Fruit fly (Drosophila melanogaster) whole organism, embryonic: ENCODE results near the gene CG5376.
A peak's percentile ranks its signal among the peaks of the same experiment; 100 is the strongest.

Experiments used
- Asciz ChIP-seq: fragments of 200-800 bp; sonication (Bioruptor generic); optimal IDR thresholded peaks from 2 replicates; lab custom pipeline; 2017; ENCODE audit warnings: missing biosample characterization, mild to moderate bottlenecking, missing genetic modification characterization, missing genetic modification reagents
- Atf6 ChIP-seq: fragments of 200-800 bp; sonication (Bioruptor generic); IDR thresholded peaks from 2 replicates; pipeline ENCODE4 v1.3.6; 2022; ENCODE audit warnings: missing biosample characterization, missing genetic modification characterization
- BEAF-32 ChIP-seq: fragments of 200-800 bp; sonication (Bioruptor generic); optimal IDR thresholded peaks from 3 replicates; lab custom pipeline; 2017; ENCODE audit warnings: missing biosample characterization, missing genetic modification characterization, mild to moderate bottlenecking, moderate library complexity, missing genetic modification reagents
- CG10543 ChIP-seq: fragments of 200-800 bp; sonication (Bioruptor generic); optimal IDR thresholded peaks from 3 replicates; lab custom pipeline; 2017; ENCODE audit warnings: missing biosample characterization, mild to moderate bottlenecking, missing genetic modification characterization, moderate library complexity
- CG1529 ChIP-seq: fragments of 200-800 bp; sonication (Bioruptor generic); optimal IDR thresholded peaks from 3 replicates; lab custom pipeline; 2018; ENCODE audit warnings: missing biosample characterization, missing genetic modification characterization
- CG1647 ChIP-seq: fragments of 200-800 bp; sonication (Bioruptor generic); optimal IDR thresholded peaks from 3 replicates; lab custom pipeline; 2016; ENCODE audit warnings: missing biosample characterization, missing genetic modification characterization
- CG16815 ChIP-seq: fragments of 200-800 bp; sonication (Bioruptor generic); optimal IDR thresholded peaks from 3 replicates; lab custom pipeline; 2017; ENCODE audit warnings: missing biosample characterization, mild to moderate bottlenecking, missing genetic modification characterization
- CG16863 ChIP-seq: fragments of 200-800 bp; sonication (Bioruptor generic); optimal IDR thresholded peaks from 3 replicates; lab custom pipeline; 2016; ENCODE audit warnings: missing biosample characterization, missing genetic modification characterization
- CG17568 ChIP-seq: fragments of 200-800 bp; sonication (Bioruptor generic); optimal IDR thresholded peaks from 2 replicates; lab custom pipeline; 2018; ENCODE audit warnings: missing biosample characterization, mild to moderate bottlenecking, missing genetic modification characterization, moderate library complexity
- CG18599 ChIP-seq: fragments of 200-800 bp; sonication (Bioruptor generic); optimal IDR thresholded peaks from 3 replicates; lab custom pipeline; 2017; ENCODE audit warnings: missing biosample characterization, missing genetic modification characterization, mild to moderate bottlenecking, moderate library complexity, missing genetic modification reagents
- CG2120 ChIP-seq: fragments of 200-800 bp; sonication (Bioruptor generic); optimal IDR thresholded peaks from 3 replicates; lab custom pipeline; 2016; ENCODE audit warnings: missing biosample characterization, missing genetic modification characterization
- CG33213 ChIP-seq: fragments of 200-800 bp; sonication (Bioruptor generic); optimal IDR thresholded peaks from 3 replicates; lab custom pipeline; 2016; ENCODE audit warnings: missing biosample characterization, missing genetic modification characterization
- CG4282 ChIP-seq: fragments of 200-800 bp; sonication (Bioruptor generic); optimal IDR thresholded peaks from 2 replicates; lab custom pipeline; 2016; ENCODE audit warnings: missing biosample characterization, missing genetic modification characterization
- CG4820 ChIP-seq: fragments of 200-800 bp; sonication (Bioruptor generic); optimal IDR thresholded peaks from 3 replicates; lab custom pipeline; 2016; ENCODE audit warnings: missing biosample characterization, missing genetic modification characterization
- CG6272 ChIP-seq: fragments of 200-800 bp; sonication (Bioruptor generic); IDR thresholded peaks from 2 replicates; pipeline ENCODE4 v1.3.6; 2022; ENCODE audit warnings: missing biosample characterization, missing genetic modification characterization
- CG7556 ChIP-seq: fragments of 200-800 bp; sonication (Bioruptor generic); optimal IDR thresholded peaks from 2 replicates; lab custom pipeline; 2017; ENCODE audit warnings: missing biosample characterization, mild to moderate bottlenecking, missing genetic modification characterization
- CG9876 ChIP-seq: fragments of 200-800 bp; sonication (Bioruptor generic); optimal IDR thresholded peaks from 2 replicates; lab custom pipeline; 2016; ENCODE audit warnings: missing biosample characterization, missing genetic modification characterization
- D19A ChIP-seq: fragments of 200-800 bp; optimal IDR thresholded peaks from 3 replicates; lab custom pipeline; 2019; ENCODE audit warnings: missing biosample characterization, mild to moderate bottlenecking, missing genetic modification characterization, moderate library complexity
- Dp ChIP-seq: fragments of 200-800 bp; sonication (Bioruptor generic); optimal IDR thresholded peaks from 2 replicates; lab custom pipeline; 2018; ENCODE audit warnings: missing biosample characterization, mild to moderate bottlenecking, missing genetic modification characterization, moderate library complexity
- E2f1 ChIP-seq: fragments of 200-800 bp; sonication (Bioruptor generic); IDR thresholded peaks from 2 replicates; pipeline ENCODE4 v1.3.6; 2022; ENCODE audit warnings: missing biosample characterization, missing genetic modification characterization
- E2f2 ChIP-seq: fragments of 200-800 bp; sonication (Bioruptor generic); IDR thresholded peaks from 2 replicates; pipeline ENCODE4 v1.3.6; 2022; ENCODE audit warnings: missing biosample characterization, missing genetic modification characterization
- Jarid2 ChIP-seq: fragments of 200-800 bp; sonication (Bioruptor generic); optimal IDR thresholded peaks from 3 replicates; lab custom pipeline; 2017; ENCODE audit warnings: mild to moderate bottlenecking, missing biosample characterization, missing genetic modification reagents, missing genetic modification characterization
- Lim3 ChIP-seq: fragments of 200-800 bp; sonication (Bioruptor generic); IDR thresholded peaks from 2 replicates; pipeline ENCODE4 v1.3.6; 2022; ENCODE audit warnings: missing biosample characterization, missing genetic modification characterization
- Myb ChIP-seq: fragments of 200-800 bp; sonication (Bioruptor generic); optimal IDR thresholded peaks from 2 replicates; lab custom pipeline; 2016; ENCODE audit warnings: missing biosample characterization, missing genetic modification characterization
- Nf-YA ChIP-seq: fragments of 200-800 bp; sonication (Bioruptor generic); IDR thresholded peaks from 2 replicates; pipeline ENCODE4 v1.3.6; 2022; ENCODE audit warnings: missing biosample characterization, missing genetic modification characterization
- Pdp1 ChIP-seq, 2 experiments: fragments of 200-800 bp; sonication (Bioruptor generic); optimal IDR thresholded peaks; 3 replicates each; lab custom pipeline; 2016; ENCODE audit warnings: missing biosample characterization in 2 of 2, missing genetic modification characterization in 2 of 2, mild to moderate bottlenecking in 1 of 2, moderate library complexity in 1 of 2
- Ptx1 ChIP-seq: fragments of 200-800 bp; sonication (Bioruptor generic); IDR thresholded peaks from 2 replicates; pipeline ENCODE4 v1.3.6; 2022; ENCODE audit warnings: missing biosample characterization, missing genetic modification characterization
- ab ChIP-seq: fragments of 200-800 bp; sonication (Bioruptor generic); optimal IDR thresholded peaks from 2 replicates; lab custom pipeline; 2016; ENCODE audit warnings: missing biosample characterization, missing genetic modification characterization
- ci ChIP-seq: fragments of 200-800 bp; sonication (Bioruptor generic); IDR thresholded peaks from 3 replicates; pipeline ENCODE4 v1.3.6; 2022; ENCODE audit warnings: missing biosample characterization, missing genetic modification characterization
- dati ChIP-seq: fragments of 200-800 bp; sonication (Bioruptor generic); IDR thresholded peaks from 2 replicates; pipeline ENCODE4 v1.3.6; 2022; ENCODE audit warnings: missing biosample characterization, missing genetic modification characterization
- dysf ChIP-seq: fragments of 200-800 bp; sonication (Bioruptor generic); IDR thresholded peaks from 3 replicates; pipeline ENCODE4 v1.3.6; 2022; ENCODE audit warnings: missing biosample characterization, missing genetic modification characterization
- ewg ChIP-seq: fragments of 200-800 bp; sonication (Bioruptor generic); optimal IDR thresholded peaks from 3 replicates; lab custom pipeline; 2017; ENCODE audit warnings: mild to moderate bottlenecking, missing biosample characterization, missing genetic modification reagents, missing genetic modification characterization
- fd3F ChIP-seq: fragments of 200-800 bp; sonication (Bioruptor generic); optimal IDR thresholded peaks from 2 replicates; lab custom pipeline; 2018; ENCODE audit warnings: missing biosample characterization, mild to moderate bottlenecking, missing genetic modification characterization, moderate library complexity
- hkb ChIP-seq, 2 experiments: fragments of 200-800 bp in 1 of 2; fragments of >200 bp in 1 of 2; sonication (Bioruptor generic) in 1 of 2; IDR thresholded peaks in 1 of 2; optimal IDR thresholded peaks in 1 of 2; 2 replicates each; pipeline versions ENCODE4 v1.3.6 to Lab custom; 2017 to 2022; ENCODE audit warnings: missing biosample characterization in 1 of 2, missing genetic modification characterization in 1 of 2
- kni ChIP-seq: fragments of 200-800 bp; sonication (Bioruptor generic); optimal IDR thresholded peaks from 3 replicates; lab custom pipeline; 2017; ENCODE audit warnings: mild to moderate bottlenecking, missing biosample characterization, missing genetic modification reagents, missing genetic modification characterization
- pb ChIP-seq: fragments of 200-800 bp; sonication (Bioruptor generic); optimal IDR thresholded peaks from 3 replicates; lab custom pipeline; 2016; ENCODE audit warnings: missing biosample characterization, missing genetic modification characterization
- pfk ChIP-seq: fragments of 200-800 bp; sonication (Bioruptor generic); optimal IDR thresholded peaks from 2 replicates; lab custom pipeline; 2018; ENCODE audit warnings: missing biosample characterization, mild to moderate bottlenecking, missing genetic modification characterization, moderate library complexity
- pho ChIP-seq: fragments of 200-800 bp; sonication (Bioruptor generic); optimal IDR thresholded peaks from 2 replicates; lab custom pipeline; 2016; ENCODE audit warnings: missing biosample characterization, missing genetic modification characterization
- phol ChIP-seq: fragments of 200-800 bp; sonication (Bioruptor generic); optimal IDR thresholded peaks from 3 replicates; lab custom pipeline; 2018; ENCODE audit warnings: missing biosample characterization, mild to moderate bottlenecking, missing genetic modification characterization, moderate library complexity
- pnt ChIP-seq: fragments of 200-800 bp; sonication (Bioruptor generic); optimal IDR thresholded peaks from 3 replicates; lab custom pipeline; 2016; ENCODE audit warnings: missing biosample characterization, missing genetic modification characterization
- ro ChIP-seq: fragments of 200-800 bp; sonication (Bioruptor generic); IDR thresholded peaks from 2 replicates; pipeline ENCODE4 v1.3.6; 2022; ENCODE audit warnings: missing biosample characterization, missing genetic modification characterization
- row ChIP-seq: fragments of 200-800 bp; sonication (Bioruptor generic); IDR thresholded peaks from 3 replicates; pipeline ENCODE4 v1.3.6; 2022; ENCODE audit warnings: missing biosample characterization, missing genetic modification characterization
- sima ChIP-seq: fragments of 200-800 bp; sonication (Bioruptor generic); optimal IDR thresholded peaks from 2 replicates; lab custom pipeline; 2016; ENCODE audit warnings: missing biosample characterization, missing genetic modification characterization
- sob ChIP-seq: fragments of 200-800 bp; sonication (Bioruptor generic); IDR thresholded peaks from 2 replicates; pipeline ENCODE4 v1.3.6; 2022; ENCODE audit warnings: missing biosample characterization, missing genetic modification characterization
- sr ChIP-seq: fragments of 200-800 bp; sonication (Bioruptor generic); IDR thresholded peaks from 3 replicates; pipeline ENCODE4 v1.3.6; 2022; ENCODE audit warnings: missing biosample characterization, missing genetic modification characterization
- sug ChIP-seq: fragments of 200-800 bp; optimal IDR thresholded peaks from 2 replicates; lab custom pipeline; 2019; ENCODE audit warnings: missing biosample characterization, mild to moderate bottlenecking, missing genetic modification characterization, moderate library complexity
- tap ChIP-seq: fragments of 200-800 bp; optimal IDR thresholded peaks from 3 replicates; lab custom pipeline; 2019; ENCODE audit warnings: missing biosample characterization, mild to moderate bottlenecking, missing genetic modification characterization, moderate library complexity
- tio ChIP-seq: fragments of 200-800 bp; sonication (Bioruptor generic); optimal IDR thresholded peaks from 2 replicates; lab custom pipeline; 2017; ENCODE audit warnings: missing biosample characterization, missing genetic modification characterization, inconsistent platforms
- zf30C ChIP-seq: fragments of 200-800 bp; sonication (Bioruptor generic); optimal IDR thresholded peaks from 3 replicates; lab custom pipeline; 2018; ENCODE audit warnings: missing biosample characterization, mild to moderate bottlenecking, missing genetic modification characterization

CG5376 gene

dm6 chr3R:22494523-22495309, 6.0 kb upstream of the CG5376 start (continued):
- TF ChIP-seq ci (no peak), pnt (GFP tag; lab: Kevin White, UChicago) (no peak), Nf-YA (GFP tag; lab: Robert Waterston, UW) (0 out of 2 replicates have a peak, but pooled peaks have one; percentile 13), pfk (no peak), tap (peak; percentile 36), CG1647 (GFP tag; lab: Kevin White, UChicago) (no peak), zf30C (no peak), sug (tag; lab: Kevin White, UChicago) (peak; percentile 2), sima (GFP tag; lab: Kevin White, UChicago) (no peak), CG6272 (GFP tag; lab: Robert Waterston, UW) (no peak), Atf6 (GFP tag; lab: Robert Waterston, UW) (0 out of 2 replicates have a peak, but pooled peaks have one; percentile 8), CG16815 (GFP tag; lab: Kevin White, UChicago) (no peak), ewg (no peak), phol (tag; lab: Kevin White, UChicago) (peak; percentile 65), CG16863 (GFP tag; lab: Kevin White, UChicago) (no peak), D19A (tag; lab: Kevin White, UChicago) (peak; percentile 47), CG9876 (GFP tag; lab: Kevin White, UChicago) (no peak), kni (peak; percentile 37), CG10543 (peak; percentile 69), tio (GFP tag; lab: Kevin White, UChicago) (no peak), CG4820 (GFP tag; lab: Kevin White, UChicago) (peak; percentile 33), E2f1 (0 out of 2 replicates have a peak, but pooled peaks have one; percentile 30), dysf (GFP tag; lab: Robert Waterston, UW) (peak; percentile 34; the same call in 1 of the 3 replicates), Asciz (GFP tag; lab: Kevin White, UChicago) (peak; percentile 53), E2f2 (GFP tag; lab: Robert Waterston, UW) (no peak), CG18599 (no peak), Ptx1 (GFP tag; lab: Robert Waterston, UW) (0 out of 2 replicates have a peak, but pooled peaks have one; percentile 29), sob (GFP tag; lab: Robert Waterston, UW) (peak; percentile 34; the same call in 1 of the 2 replicates), CG33213 (no peak), CG2120 (peak; percentile 57), pho (GFP tag; lab: Kevin White, UChicago) (no peak), CG4282 (GFP tag; lab: Kevin White, UChicago) (no peak), dati (no peak), sr (GFP tag; lab: Robert Waterston, UW) (no peak), Myb (GFP tag; lab: Kevin White, UChicago) (no peak), BEAF-32 (GFP tag; lab: Kevin White, UChicago) (no peak), ab (GFP tag; lab: Kevin White, UChicago) (no peak), Pdp1 (GFP tag; optimal IDR thresholded peaks at IDR 0.05; lab: Kevin White, UChicago) (peak in 1 of 2 experiments; percentile 31), pb (GFP tag; lab: Kevin White, UChicago) (no peak), row (GFP tag; lab: Robert Waterston, UW) (peak; percentile 60), fd3F (no peak), Dp (GFP tag; lab: Kevin White, UChicago) (no peak), hkb (optimal IDR thresholded peaks at IDR 0.05; lab: Kevin White, UChicago) (no peak), hkb (GFP tag; IDR thresholded peaks at IDR 0.05; lab: Robert Waterston, UW) (0 out of 2 replicates have a peak, but pooled peaks have one; percentile 7), CG17568 (GFP tag; lab: Kevin White, UChicago) (no peak), Jarid2 (GFP tag; lab: Kevin White, UChicago) (peak; percentile 35), CG1529 (GFP tag; lab: Kevin White, UChicago) (no peak), Lim3 (GFP tag; lab: Robert Waterston, UW) (no peak), CG7556 (GFP tag; lab: Kevin White, UChicago) (peak; percentile 53), ro (GFP tag; lab: Robert Waterston, UW) (no peak)
